Worm (Caenorhabditis elegans) whole organism, late embryonic: ENCODE results near the gene clec-230.

ENCODE experiments used
- K02D7.2 ChIP-seq: sonication (generic microtip); optimal IDR thresholded peaks from 2 replicates; lab custom pipeline; 2017; ENCODE audit warnings: mild to moderate bottlenecking, missing genetic modification characterization, missing compliant biosample characterization
- K09A11.1 ChIP-seq: sonication (generic microtip); optimal IDR thresholded peaks from 2 replicates; lab custom pipeline; 2017; ENCODE audit warnings: antibody characterized with exemption, mild to moderate bottlenecking, missing genetic modification characterization, missing compliant biosample characterization; ENCODE audit not compliant: insufficient read depth
- T23F11.4 ChIP-seq: fragments of 200-800 bp; sonication (Bioruptor generic); optimal IDR thresholded peaks from 2 replicates; lab custom pipeline; 2018; ENCODE audit warnings: mild to moderate bottlenecking, missing genetic modification characterization, missing compliant biosample characterization
- Y22D7AL.16 ChIP-seq: sonication (generic microtip); optimal IDR thresholded peaks from 2 replicates; lab custom pipeline; 2016; ENCODE audit warnings: missing genetic modification characterization, missing compliant biosample characterization
- ama-1 ChIP-seq: fragments of 150-350 bp; optimal IDR thresholded peaks from 2 replicates; lab custom pipeline; 2014
- ceh-18 ChIP-seq: sonication (generic microtip); optimal IDR thresholded peaks from 2 replicates; lab custom pipeline; 2016; ENCODE audit warnings: missing genetic modification characterization, missing compliant biosample characterization
- ceh-30 ChIP-seq: fragments of 150-350 bp; optimal IDR thresholded peaks from 2 replicates; lab custom pipeline; 2014; ENCODE audit warnings: missing biosample characterization, missing genetic modification characterization
- ceh-34 ChIP-seq: sonication (generic microtip); optimal IDR thresholded peaks from 2 replicates; lab custom pipeline; 2016; ENCODE audit warnings: mild to moderate bottlenecking, missing genetic modification characterization, missing compliant biosample characterization
- che-1 ChIP-seq: sonication (generic microtip); optimal IDR thresholded peaks from 2 replicates; lab custom pipeline; 2016; ENCODE audit warnings: mild to moderate bottlenecking, missing genetic modification characterization, missing compliant biosample characterization
- dve-1 ChIP-seq: sonication (generic microtip); optimal IDR thresholded peaks from 2 replicates; lab custom pipeline; 2017; ENCODE audit warnings: antibody characterized with exemption, mild to moderate bottlenecking, missing genetic modification characterization, missing compliant biosample characterization
- elt-2 ChIP-seq: sonication (generic microtip); optimal IDR thresholded peaks from 2 replicates; lab custom pipeline; 2016; ENCODE audit warnings: missing genetic modification reagents, missing genetic modification characterization, missing compliant biosample characterization
- eyg-1 ChIP-seq: sonication (generic microtip); optimal IDR thresholded peaks from 2 replicates; lab custom pipeline; 2016; ENCODE audit warnings: missing genotype, missing genetic modification characterization, missing compliant biosample characterization
- fkh-10 ChIP-seq: fragments of 150-350 bp; optimal IDR thresholded peaks from 2 replicates; lab custom pipeline; 2014; ENCODE audit warnings: missing biosample characterization, missing genetic modification reagents, missing genetic modification characterization
- hlh-13 ChIP-seq: fragments of 200-800 bp; sonication (Bioruptor generic); optimal IDR thresholded peaks from 2 replicates; lab custom pipeline; 2018; ENCODE audit warnings: mild to moderate bottlenecking, missing genetic modification characterization, missing compliant biosample characterization
- hlh-6 ChIP-seq: sonication (generic microtip); optimal IDR thresholded peaks from 2 replicates; lab custom pipeline; 2016; ENCODE audit warnings: missing genotype, missing genetic modification characterization, missing compliant biosample characterization
- hlh-8 ChIP-seq: sonication (generic microtip); optimal IDR thresholded peaks from 2 replicates; lab custom pipeline; 2016; ENCODE audit warnings: missing genotype, missing genetic modification characterization, missing compliant biosample characterization
- madf-2 ChIP-seq: sonication (generic microtip); optimal IDR thresholded peaks from 2 replicates; lab custom pipeline; 2017; ENCODE audit warnings: missing genetic modification characterization, missing compliant biosample characterization
- nhr-11 ChIP-seq: fragments of 150-350 bp; optimal IDR thresholded peaks from 2 replicates; lab custom pipeline; 2014; ENCODE audit warnings: missing biosample characterization, missing genetic modification characterization
- nhr-232 ChIP-seq: sonication (generic microtip); optimal IDR thresholded peaks from 2 replicates; lab custom pipeline; 2016; ENCODE audit warnings: missing genetic modification characterization, missing compliant biosample characterization
- npax-4 ChIP-seq: sonication (generic microtip); optimal IDR thresholded peaks from 2 replicates; lab custom pipeline; 2016; ENCODE audit warnings: missing genetic modification characterization, missing compliant biosample characterization
- pag-3 ChIP-seq: sonication (generic microtip); optimal IDR thresholded peaks from 2 replicates; lab custom pipeline; 2016; ENCODE audit warnings: missing compliant biosample characterization, missing genetic modification characterization, borderline replicate concordance
- pha-4 ChIP-seq: fragments of 150-350 bp; optimal IDR thresholded peaks from 2 replicates; lab custom pipeline; 2018; ENCODE audit warnings: missing biosample characterization, missing genetic modification reagents, missing genetic modification characterization
- ref-2 ChIP-seq: sonication (generic microtip); optimal IDR thresholded peaks from 2 replicates; lab custom pipeline; 2016; ENCODE audit warnings: missing genetic modification characterization, missing compliant biosample characterization
- sdc-2 ChIP-seq: sonication (generic microtip); optimal IDR thresholded peaks from 2 replicates; lab custom pipeline; 2016; ENCODE audit warnings: missing genotype, missing genetic modification characterization, missing compliant biosample characterization
- sox-2 ChIP-seq: fragments of 200-800 bp; sonication (Bioruptor generic); IDR thresholded peaks from 2 replicates; pipeline ENCODE4 v1.3.6; 2022; ENCODE audit warnings: missing genetic modification reagents, missing genetic modification characterization, missing compliant biosample characterization
- sox-4 ChIP-seq: sonication (generic microtip); optimal IDR thresholded peaks from 2 replicates; lab custom pipeline; 2017; ENCODE audit warnings: mild to moderate bottlenecking, missing genetic modification characterization, inconsistent platforms, missing compliant biosample characterization
- syd-9 ChIP-seq: sonication (generic microtip); optimal IDR thresholded peaks from 2 replicates; lab custom pipeline; 2016; ENCODE audit warnings: mild to moderate bottlenecking, missing genetic modification characterization, moderate library complexity, missing compliant biosample characterization
- tbx-2 ChIP-seq: sonication (generic microtip); optimal IDR thresholded peaks from 2 replicates; lab custom pipeline; 2016; ENCODE audit warnings: missing genetic modification characterization, missing compliant biosample characterization
- tbx-7 ChIP-seq: sonication (generic microtip); optimal IDR thresholded peaks from 2 replicates; lab custom pipeline; 2016; ENCODE audit warnings: missing genotype, missing genetic modification characterization, missing compliant biosample characterization
- ttx-3 ChIP-seq: sonication (generic microtip); optimal IDR thresholded peaks from 2 replicates; lab custom pipeline; 2016; ENCODE audit warnings: missing genetic modification reagents, missing genetic modification characterization, missing compliant biosample characterization
- unc-3 ChIP-seq, 2 experiments: fragments of 200-800 bp in 1 of 2; sonication (Bioruptor generic) in 1 of 2; sonication (generic microtip) in 1 of 2; conservative IDR thresholded peaks in 1 of 2; optimal IDR thresholded peaks in 1 of 2; 2 replicates each; pipeline versions ENCODE4 v1.3.6 to Lab custom; 2016 to 2022; ENCODE audit warnings: missing compliant biosample characterization in 2 of 2, missing genetic modification characterization in 2 of 2, missing genetic modification reagents in 1 of 2
- unc-55 ChIP-seq: sonication (generic microtip); optimal IDR thresholded peaks from 2 replicates; lab custom pipeline; 2017; ENCODE audit warnings: missing biosample characterization, missing genetic modification reagents, missing genetic modification characterization
- zip-5 ChIP-seq: sonication (generic microtip); optimal IDR thresholded peaks from 2 replicates; lab custom pipeline; 2016; ENCODE audit warnings: missing genetic modification characterization, missing compliant biosample characterization

The clec-230 gene

DNA sequence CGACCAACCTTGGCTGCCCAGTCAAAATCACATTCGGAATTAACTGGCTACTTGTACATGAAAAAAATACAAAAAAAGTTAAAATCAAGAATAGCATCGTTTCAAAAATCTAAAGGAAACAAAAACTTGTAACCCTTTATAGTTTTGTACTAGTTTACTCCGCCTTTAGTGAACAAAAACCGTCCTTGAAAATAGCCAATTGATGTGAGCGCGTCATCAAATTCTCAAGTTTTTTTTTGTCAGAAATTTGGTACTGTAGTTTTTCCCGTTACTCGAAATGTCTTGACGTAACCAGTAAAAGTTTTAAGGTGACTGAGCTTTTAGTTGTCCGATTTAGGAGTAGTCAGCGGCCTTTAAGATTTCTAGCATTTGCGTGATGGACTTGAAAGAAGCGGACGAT is 1.7 kb downstream of the clec-230 start, which contains the start of gene C29F3.3:
TSS of gene C29F3.3 (minus strand) at position 101 of the 400 bp plus-strand sequence.
- TF ChIP-seq syd-9 (tag; lab: Kevin White, UChicago) (no peak), npax-4 (tag; lab: Kevin White, UChicago) (no peak), hlh-8 (tag; lab: Kevin White, UChicago) (no peak), unc-3 (GFP tag; conservative IDR thresholded peaks at IDR 0.05; lab: Robert Waterston, UW) (no peak), unc-3 (tag; optimal IDR thresholded peaks at IDR 0.05; lab: Kevin White, UChicago) (no peak), tbx-7 (tag; lab: Kevin White, UChicago) (no peak), K09A11.1 (tag; lab: Kevin White, UChicago) (no peak), madf-2 (tag; lab: Kevin White, UChicago) (no peak), hlh-13 (GFP tag; lab: Kevin White, UChicago) (no peak), sdc-2 (tag; lab: Kevin White, UChicago) (no peak), pag-3 (tag; lab: Kevin White, UChicago) (no peak), nhr-232 (tag; lab: Kevin White, UChicago) (no peak), fkh-10 (GFP tag; lab: Kevin White, UChicago) (no peak)

ce11 chrV:15344481-15344880 is 4.5 kb downstream of the clec-230 start, which contains the start of gene wrt-8:
Gene wrt-8 (minus strand): TSS chrV:15344581.
- TF ChIP-seq hlh-13 (GFP tag; lab: Kevin White, UChicago) (no peak), ama-1 (lab: Kevin White, UChicago) (no peak), hlh-6 (tag; lab: Kevin White, UChicago) (no peak), sox-2 (GFP tag; lab: Robert Waterston, UW) (no peak), ttx-3 (tag; lab: Kevin White, UChicago) (no peak), T23F11.4 (GFP tag; lab: Kevin White, UChicago) (no peak), ref-2 (tag; lab: Kevin White, UChicago) (no peak)

ce11 chrV:15341404-15341803 is 7.5 kb downstream of the clec-230 start, which contains the start of gene clec-229:
Gene clec-229 (minus strand): TSS chrV:15341504.
- no peak for TF ChIP-seq madf-2 (tag; lab: Kevin White, UChicago)
- no peak for TF ChIP-seq ceh-18 (tag; lab: Kevin White, UChicago)
- no peak for TF ChIP-seq unc-55 (GFP tag; lab: Kevin White, UChicago)
- TF ChIP-seq K02D7.2 (tag; lab: Kevin White, UChicago): no peak
- TF ChIP-seq dve-1: no peak

- TF ChIP-seq eyg-1 (tag; lab: Kevin White, UChicago) (no peak), pha-4 (tag; lab: Kevin White, UChicago) (no peak), sdc-2 (tag; lab: Kevin White, UChicago) (no peak), fkh-10 (GFP tag; lab: Kevin White, UChicago) (no peak), sox-4 (tag; lab: Kevin White, UChicago) (no peak), elt-2 (tag; lab: Kevin White, UChicago) (no peak), nhr-11 (no peak), ceh-34 (tag; lab: Kevin White, UChicago) (no peak), tbx-2 (tag; lab: Kevin White, UChicago) (no peak), sox-2 (GFP tag; lab: Robert Waterston, UW) (no peak), zip-5 (tag; lab: Kevin White, UChicago) (no peak), Y22D7AL.16 (tag; lab: Kevin White, UChicago) (no peak), ceh-30 (tag; lab: Kevin White, UChicago) (no peak), che-1 (tag; lab: Kevin White, UChicago) (no peak)
Observed at ce11 chrV:15339363-15339762, 9.6 kb downstream of the clec-230 start, which contains the start of gene clec-228. Gene clec-228 (minus strand): TSS chrV:15339463.

ce11 chrV:15337405-15337804 is 11.5 kb downstream of the clec-230 start, which contains the start of gene wrt-7:
Gene wrt-7 (minus strand): TSS chrV:15337505.
- TF ChIP-seq sox-4 (tag; lab: Kevin White, UChicago): no peak
- no peak for TF ChIP-seq unc-3 (GFP tag; conservative IDR thresholded peaks at IDR 0.05; lab: Robert Waterston, UW)
- no peak for TF ChIP-seq unc-3 (tag; optimal IDR thresholded peaks at IDR 0.05; lab: Kevin White, UChicago)
